Worm (Caenorhabditis elegans): ENCODE measurements around the gene exc-5.

exc-5 gene

ce11 chrIV:8782172-8782571 lies 31.3 kb downstream of the exc-5 start (continued):
- TF ChIP-seq C08G9.2 (tag; optimal IDR thresholded peaks at IDR 0.05) (no peak), ceh-45 (GFP tag; IDR thresholded peaks at IDR 0.05) (no peak), ceh-18 (tag; optimal IDR thresholded peaks at IDR 0.05) (peak; percentile 81), sox-2 (GFP tag; IDR thresholded peaks at IDR 0.05) (peak; percentile 82), pha-4 (tag; optimal IDR thresholded peaks at IDR 0.05) (no peak), pax-1 (tag; optimal IDR thresholded peaks at IDR 0.05) (peak; percentile 31), syd-9 (tag; optimal IDR thresholded peaks at IDR 0.05) (peak; percentile 47), Y22D7AL.16 (tag; optimal IDR thresholded peaks at IDR 0.05) (no peak), eyg-1 (tag; optimal IDR thresholded peaks at IDR 0.05) (no peak), fax-1 (tag; optimal IDR thresholded peaks at IDR 0.05) (peak; percentile 27), elt-2 (tag; optimal IDR thresholded peaks at IDR 0.05) (peak; percentile 44), ceh-34 (tag; optimal IDR thresholded peaks at IDR 0.05) (peak; percentile 74), hlh-30 (tag; optimal IDR thresholded peaks at IDR 0.05; ENCODE audit: insufficient read depth) (peak; percentile 91), ama-1 (optimal IDR thresholded peaks at IDR 0.05) (no peak), ceh-24 (tag; optimal IDR thresholded peaks at IDR 0.05) (no peak), C38D4.7 (GFP tag; optimal IDR thresholded peaks at IDR 0.05) (no peak), nfya-1 (tag; optimal IDR thresholded peaks at IDR 0.05) (peak; percentile 91), nhr-11 (tag; optimal IDR thresholded peaks at IDR 0.05) (no peak), fkh-10 (GFP tag; optimal IDR thresholded peaks at IDR 0.05) (no peak), hlh-13 (GFP tag; optimal IDR thresholded peaks at IDR 0.05) (no peak), ets-4 (tag; optimal IDR thresholded peaks at IDR 0.05) (peak; percentile 38), fkh-6 (tag; optimal IDR thresholded peaks at IDR 0.05) (no peak), pha-2 (tag; optimal IDR thresholded peaks at IDR 0.05) (no peak), pqm-1 (tag; optimal IDR thresholded peaks at IDR 0.05) (no peak), che-1 (tag; optimal IDR thresholded peaks at IDR 0.05) (peak; percentile 36), ceh-2 (tag; optimal IDR thresholded peaks at IDR 0.05) (peak; percentile 75), F13H6.1 (tag; optimal IDR thresholded peaks at IDR 0.05) (peak; percentile 68), rnt-1 (tag; optimal IDR thresholded peaks at IDR 0.05) (peak; percentile 79), hlh-6 (tag; optimal IDR thresholded peaks at IDR 0.05) (no peak), ceh-9 (tag; optimal IDR thresholded peaks at IDR 0.05) (no peak), ahr-1 (tag; optimal IDR thresholded peaks at IDR 0.05) (no peak), ceh-14 (tag; optimal IDR thresholded peaks at IDR 0.05) (peak; percentile 46), hlh-15 (tag; optimal IDR thresholded peaks at IDR 0.05) (no peak), mec-3 (tag; optimal IDR thresholded peaks at IDR 0.05; ENCODE audit: borderline replicate concordance) (no peak), hlh-8 (tag; optimal IDR thresholded peaks at IDR 0.05) (peak; percentile 68), npax-4 (tag; optimal IDR thresholded peaks at IDR 0.05) (no peak), ttx-3 (tag; optimal IDR thresholded peaks at IDR 0.05) (no peak), ceh-22 (tag; optimal IDR thresholded peaks at IDR 0.05) (peak; percentile 73), dmd-4 (tag; optimal IDR thresholded peaks at IDR 0.05; ENCODE audit: borderline replicate concordance) (no peak), lin-11 (tag; optimal IDR thresholded peaks at IDR 0.05) (no peak), pat-9 (tag; optimal IDR thresholded peaks at IDR 0.05) (no peak), gmeb-2 (tag; optimal IDR thresholded peaks at IDR 0.05) (no peak), sdc-2 (tag; optimal IDR thresholded peaks at IDR 0.05) (peak; percentile 40), unc-55 (GFP tag; optimal IDR thresholded peaks at IDR 0.05) (peak; percentile 92), ceh-6 (GFP tag; optimal IDR thresholded peaks at IDR 0.05) (peak; percentile 35), ceh-31 (tag; optimal IDR thresholded peaks at IDR 0.05) (peak; percentile 94), lim-6 (tag; optimal IDR thresholded peaks at IDR 0.05) (peak; percentile 12), ceh-30 (tag; optimal IDR thresholded peaks at IDR 0.05) (peak; percentile 32), dve-1 (tag; optimal IDR thresholded peaks at IDR 0.05) (peak; percentile 66), zip-5 (tag; optimal IDR thresholded peaks at IDR 0.05) (no peak), tbx-7 (tag; optimal IDR thresholded peaks at IDR 0.05) (no peak), K09A11.1 (tag; optimal IDR thresholded peaks at IDR 0.05; ENCODE audit: insufficient read depth) (no peak)

Data from whole organism, late embryonic.